Worm (Caenorhabditis elegans): Measurements from ENCODE around the gene glb-9.

The glb-9 gene

ce11 chrII:7534934-7535333, 15.8 kb upstream of the glb-9 start, which contains the start of gene ZK1290.13:
Gene ZK1290.13 (plus strand): TSS chrII:7535006.
- TF ChIP-seq B0310.2 (tag; optimal IDR thresholded peaks at IDR 0.05) (no peak), ceh-36 (tag; optimal IDR thresholded peaks at IDR 0.05) (no peak), ets-7 (tag; optimal IDR thresholded peaks at IDR 0.05) (no peak), pes-1 (GFP tag; IDR thresholded peaks at IDR 0.05) (no peak), tra-4 (tag; optimal IDR thresholded peaks at IDR 0.05) (no peak), hmbx-1 (tag; optimal IDR thresholded peaks at IDR 0.05) (no peak), tbx-37 (GFP tag; conservative IDR thresholded peaks at IDR 0.05) (no peak), hmg-4 (GFP tag; optimal IDR thresholded peaks at IDR 0.05) (no peak), sea-1 (GFP tag; conservative IDR thresholded peaks at IDR 0.05) (no peak), tbx-11 (GFP tag; IDR thresholded peaks at IDR 0.05) (no peak), flt-1 (GFP tag; IDR thresholded peaks at IDR 0.05) (no peak), ceh-13 (GFP tag; optimal IDR thresholded peaks at IDR 0.05) (no peak), scrt-1 (GFP tag; IDR thresholded peaks at IDR 0.05) (no peak), ama-1 (optimal IDR thresholded peaks at IDR 0.05) (no peak), hnd-1 (tag; optimal IDR thresholded peaks at IDR 0.05) (no peak), F13C5.2 (tag; optimal IDR thresholded peaks at IDR 0.05) (no peak), aly-1 (tag; optimal IDR thresholded peaks at IDR 0.05) (no peak)

DNA sequence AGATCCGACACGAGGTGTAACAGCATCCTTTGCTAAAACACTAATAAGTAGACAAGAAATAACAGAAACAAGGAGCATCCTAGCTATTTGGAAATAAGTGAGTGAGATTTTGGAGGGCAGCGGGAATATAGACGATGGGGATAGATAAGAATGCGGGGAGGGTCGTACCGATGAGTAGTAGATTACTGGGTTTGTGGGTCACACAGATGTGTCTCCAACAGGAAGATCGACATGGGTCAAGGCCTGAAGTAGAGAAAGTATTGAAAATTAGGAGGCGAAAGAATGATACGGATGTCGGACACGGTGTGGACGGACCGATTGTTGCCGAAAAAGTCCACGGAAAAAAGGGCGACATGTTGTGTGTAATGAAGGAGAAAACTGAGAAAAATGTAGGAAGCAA, 15.2 kb upstream of the glb-9 start, which contains the start of gene wrt-10:
Gene wrt-10 (minus strand): TSS at position 195 of the 400 bp plus-strand sequence.
- TF ChIP-seq ama-1 (optimal IDR thresholded peaks at IDR 0.05) = no peak
- no peak for TF ChIP-seq ceh-36 (tag; optimal IDR thresholded peaks at IDR 0.05)
- no peak for TF ChIP-seq sea-1 (GFP tag; conservative IDR thresholded peaks at IDR 0.05)

- no peak for TF ChIP-seq B0310.2 (tag; optimal IDR thresholded peaks at IDR 0.05)
- no peak for TF ChIP-seq tbx-11 (GFP tag; IDR thresholded peaks at IDR 0.05)
- TF ChIP-seq aly-1 (tag; optimal IDR thresholded peaks at IDR 0.05) = no peak
- no peak for TF ChIP-seq sea-1 (GFP tag; conservative IDR thresholded peaks at IDR 0.05)
- no peak for TF ChIP-seq scrt-1 (GFP tag; IDR thresholded peaks at IDR 0.05)
- no peak for TF ChIP-seq flt-1 (GFP tag; IDR thresholded peaks at IDR 0.05)
- no peak for TF ChIP-seq F13C5.2 (tag; optimal IDR thresholded peaks at IDR 0.05)
- TF ChIP-seq ets-7 (tag; optimal IDR thresholded peaks at IDR 0.05) = no peak
- TF ChIP-seq ama-1 (optimal IDR thresholded peaks at IDR 0.05) = no peak
- no peak for TF ChIP-seq pes-1 (GFP tag; IDR thresholded peaks at IDR 0.05)
Measured at ce11 chrII:7531478-7531877, 12.4 kb upstream of the glb-9 start.

- TF ChIP-seq hmg-4 (GFP tag; optimal IDR thresholded peaks at IDR 0.05) (no peak), flt-1 (GFP tag; IDR thresholded peaks at IDR 0.05) (no peak), aly-1 (tag; optimal IDR thresholded peaks at IDR 0.05) (no peak), ceh-13 (GFP tag; optimal IDR thresholded peaks at IDR 0.05) (no peak), ets-7 (tag; optimal IDR thresholded peaks at IDR 0.05) (no peak), scrt-1 (GFP tag; IDR thresholded peaks at IDR 0.05) (no peak), pes-1 (GFP tag; IDR thresholded peaks at IDR 0.05) (no peak), ama-1 (optimal IDR thresholded peaks at IDR 0.05) (no peak), ceh-36 (tag; optimal IDR thresholded peaks at IDR 0.05) (no peak), sea-1 (GFP tag; conservative IDR thresholded peaks at IDR 0.05) (no peak), hmbx-1 (tag; optimal IDR thresholded peaks at IDR 0.05) (no peak)
Measured at ce11 chrII:7530944-7531343, 11.8 kb upstream of the glb-9 start, which contains the start of gene wrt-1. Gene wrt-1 (plus strand): TSS chrII:7530996.

DNA sequence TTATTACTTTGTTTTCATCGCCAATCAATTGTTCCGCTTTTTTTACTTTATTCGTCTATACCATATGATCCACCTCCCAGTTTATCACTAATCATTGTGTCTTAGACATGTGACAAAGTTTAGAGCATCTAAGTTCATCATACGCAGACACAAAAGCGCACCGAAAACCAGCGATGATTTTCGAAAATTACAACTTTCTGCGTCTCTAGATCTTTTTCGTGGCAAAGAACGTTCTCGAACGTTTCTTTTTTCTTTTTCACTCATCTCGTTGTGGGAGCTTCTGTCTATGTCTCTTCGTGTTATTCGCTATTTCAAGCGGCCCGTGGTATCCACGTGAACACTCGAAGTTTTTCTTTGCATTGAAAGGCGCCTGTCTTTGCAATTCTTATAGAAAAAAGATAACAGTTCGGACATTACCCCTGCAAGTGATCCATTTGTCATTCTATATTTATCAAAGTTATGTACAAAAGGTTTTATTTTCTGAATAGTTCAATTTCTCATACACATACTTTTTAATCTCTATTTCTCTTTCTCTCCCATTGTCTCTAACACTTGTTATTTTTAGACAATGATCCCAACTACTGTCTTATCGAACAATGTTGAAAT, 10.1 kb upstream of the glb-9 start, which contains the start of gene ZK1290.5:
Gene ZK1290.5 (plus strand): TSS at position 566 of the 606 bp plus-strand sequence.
- TF ChIP-seq hmbx-1 (tag; optimal IDR thresholded peaks at IDR 0.05) = no peak
- no peak for TF ChIP-seq tbx-11 (GFP tag; IDR thresholded peaks at IDR 0.05)
- TF ChIP-seq flt-1 (GFP tag; IDR thresholded peaks at IDR 0.05) = no peak
- no peak for TF ChIP-seq tra-4 (tag; optimal IDR thresholded peaks at IDR 0.05)
- TF ChIP-seq sea-1 (GFP tag; conservative IDR thresholded peaks at IDR 0.05) = no peak
- TF ChIP-seq ceh-36 (tag; optimal IDR thresholded peaks at IDR 0.05) = no peak
- TF ChIP-seq scrt-1 (GFP tag; IDR thresholded peaks at IDR 0.05) = no peak
- no peak for TF ChIP-seq hnd-1 (tag; optimal IDR thresholded peaks at IDR 0.05)
- TF ChIP-seq hmg-4 (GFP tag; optimal IDR thresholded peaks at IDR 0.05) = no peak
- no peak for TF ChIP-seq ama-1 (optimal IDR thresholded peaks at IDR 0.05)

- TF ChIP-seq ama-1 (optimal IDR thresholded peaks at IDR 0.05) (no peak), aly-1 (tag; optimal IDR thresholded peaks at IDR 0.05) (no peak), ceh-36 (tag; optimal IDR thresholded peaks at IDR 0.05) (no peak), pes-1 (GFP tag; IDR thresholded peaks at IDR 0.05) (no peak), flt-1 (GFP tag; IDR thresholded peaks at IDR 0.05) (no peak), hmbx-1 (tag; optimal IDR thresholded peaks at IDR 0.05) (no peak), ceh-13 (GFP tag; optimal IDR thresholded peaks at IDR 0.05) (no peak), ets-7 (tag; optimal IDR thresholded peaks at IDR 0.05) (no peak), B0310.2 (tag; optimal IDR thresholded peaks at IDR 0.05) (no peak), tbx-11 (GFP tag; IDR thresholded peaks at IDR 0.05) (no peak), hmg-4 (GFP tag; optimal IDR thresholded peaks at IDR 0.05) (no peak), tra-4 (tag; optimal IDR thresholded peaks at IDR 0.05) (no peak), F13C5.2 (tag; optimal IDR thresholded peaks at IDR 0.05) (no peak), scrt-1 (GFP tag; IDR thresholded peaks at IDR 0.05) (no peak), tbx-37 (GFP tag; conservative IDR thresholded peaks at IDR 0.05) (no peak), sea-1 (GFP tag; conservative IDR thresholded peaks at IDR 0.05) (no peak)
Measured at ce11 chrII:7528210-7528609, 9.1 kb upstream of the glb-9 start.

DNA sequence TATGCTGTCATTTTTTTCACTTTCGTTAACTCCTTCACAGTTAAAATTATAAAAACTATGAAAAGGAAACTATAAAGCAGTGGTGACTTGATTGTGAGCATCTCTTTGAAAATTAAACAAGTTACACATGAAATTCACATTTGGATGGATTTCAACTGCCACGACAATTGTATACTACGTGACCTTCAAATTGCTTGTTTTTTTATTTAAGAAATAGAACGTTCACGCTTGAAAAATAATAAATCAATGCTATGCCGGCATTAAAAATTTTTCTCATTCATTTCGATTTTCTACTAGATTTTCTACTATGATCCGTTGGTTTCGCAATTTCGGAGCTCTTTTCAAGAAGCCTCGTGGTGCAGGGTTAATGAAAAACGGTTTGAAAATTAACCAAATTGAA, 6.3 kb upstream of the glb-9 start, which contains the start of the genes ZK1290.7 and rnh-1.1:
Gene ZK1290.7 (minus strand): TSS at position 101 of the 400 bp plus-strand sequence.
Gene rnh-1.1 (plus strand): TSS at position 281 of the 400 bp plus-strand sequence.
- TF ChIP-seq ceh-13 (GFP tag; optimal IDR thresholded peaks at IDR 0.05) (no peak), sea-1 (GFP tag; conservative IDR thresholded peaks at IDR 0.05) (no peak), F13C5.2 (tag; optimal IDR thresholded peaks at IDR 0.05) (no peak), tra-4 (tag; optimal IDR thresholded peaks at IDR 0.05) (no peak), hnd-1 (tag; optimal IDR thresholded peaks at IDR 0.05) (no peak)

Measured in whole organism, early embryonic.